Fruit fly (Drosophila melanogaster): ENCODE results near the gene Srg1.

DNA sequence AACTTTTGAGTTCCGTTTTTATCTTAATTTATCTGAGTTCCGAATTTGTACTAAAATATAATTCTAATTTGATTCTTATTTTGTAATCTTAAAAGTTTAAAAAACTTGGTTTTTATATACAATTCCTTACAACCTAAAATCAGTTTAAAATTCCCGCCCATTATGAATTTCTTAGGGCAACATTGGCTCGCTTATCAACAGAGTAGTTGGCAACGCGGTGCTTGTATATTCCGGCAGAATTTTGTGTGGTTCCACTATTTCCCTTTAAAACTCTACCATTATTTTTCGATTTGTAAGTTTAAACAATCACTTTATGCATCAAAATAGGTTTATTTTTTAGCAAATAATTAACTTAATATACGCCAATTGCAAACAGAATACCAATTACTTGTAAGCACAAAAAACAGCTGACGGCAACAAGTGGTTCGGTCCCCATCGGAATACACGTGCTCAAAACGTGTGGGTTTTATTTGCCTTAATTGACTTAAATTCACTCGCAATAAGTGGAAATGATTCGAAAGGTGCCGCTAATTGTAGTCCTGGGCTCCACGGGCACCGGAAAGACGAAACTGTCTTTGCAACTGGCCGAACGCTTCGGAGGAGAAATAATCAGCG lies 12.4 kb upstream of the Srg1 start, which contains the start of the genes CG11089 and CG31381:
- no peak for TF ChIP-seq sob (GFP tag; IDR thresholded peaks at IDR 0.05)
- TF ChIP-seq CG12219 (GFP tag; optimal IDR thresholded peaks at IDR 0.05), result no peak
- TF ChIP-seq CG7987 (GFP tag; optimal IDR thresholded peaks at IDR 0.05), result no peak

Data from whole organism, embryonic.